Worm (Caenorhabditis elegans) whole organism, L2 larva: ENCODE measurements around the gene clr-1.

Experiments used
- aly-2 ChIP-seq: fragments of 150-350 bp; optimal IDR thresholded peaks from 2 replicates; lab custom pipeline; 2014; ENCODE audit warnings: missing biosample characterization, missing genetic modification characterization
- ceh-82 ChIP-seq: fragments of 150-350 bp; optimal IDR thresholded peaks from 2 replicates; lab custom pipeline; 2014; ENCODE audit warnings: missing biosample characterization, missing genetic modification characterization
- elt-3 ChIP-seq: sonication (generic microtip); optimal IDR thresholded peaks from 2 replicates; lab custom pipeline; 2017; ENCODE audit warnings: missing biosample characterization, missing genetic modification characterization
- fos-1 ChIP-seq: fragments of 150-350 bp; optimal IDR thresholded peaks from 2 replicates; lab custom pipeline; 2014; ENCODE audit warnings: missing biosample characterization, missing genetic modification characterization
- gmeb-1 ChIP-seq: fragments of 150-350 bp; optimal IDR thresholded peaks from 2 replicates; lab custom pipeline; 2014; ENCODE audit warnings: missing biosample characterization, missing genetic modification characterization
- lsy-2 ChIP-seq, 2 experiments: fragments of 150-350 bp in 1 of 2; sonication (generic microtip) in 1 of 2; optimal IDR thresholded peaks; 2 replicates each; lab custom pipeline; 2014 to 2017; ENCODE audit warnings: missing biosample characterization in 2 of 2, missing genetic modification characterization in 2 of 2
- nhr-10 ChIP-seq: sonication (generic microtip); optimal IDR thresholded peaks from 2 replicates; lab custom pipeline; 2017; ENCODE audit warnings: missing biosample characterization, missing genetic modification characterization
- nhr-21 ChIP-seq: fragments of 150-350 bp; optimal IDR thresholded peaks from 2 replicates; lab custom pipeline; 2014; ENCODE audit warnings: missing biosample characterization, missing genetic modification characterization
- nhr-6 ChIP-seq: fragments of 150-350 bp; optimal IDR thresholded peaks from 2 replicates; lab custom pipeline; 2014; ENCODE audit warnings: missing biosample characterization, missing genetic modification characterization
- skn-1 ChIP-seq: sonication (generic microtip); optimal IDR thresholded peaks from 2 replicates; lab custom pipeline; 2017; ENCODE audit warnings: missing biosample characterization, missing genetic modification characterization
- sma-3 ChIP-seq: sonication (generic microtip); optimal IDR thresholded peaks from 2 replicates; lab custom pipeline; 2016; ENCODE audit warnings: missing genetic modification reagents, missing genetic modification characterization, missing compliant biosample characterization
- unc-39 ChIP-seq: fragments of 150-350 bp; optimal IDR thresholded peaks from 2 replicates; lab custom pipeline; 2014; ENCODE audit warnings: missing biosample characterization, missing genetic modification characterization
- ztf-11 ChIP-seq: sonication (generic microtip); optimal IDR thresholded peaks from 2 replicates; lab custom pipeline; 2017; ENCODE audit warnings: missing biosample characterization, missing genetic modification characterization
- ztf-4 ChIP-seq: fragments of 150-350 bp; optimal IDR thresholded peaks from 2 replicates; lab custom pipeline; 2014; ENCODE audit warnings: missing biosample characterization, missing genetic modification characterization

The clr-1 gene

DNA sequence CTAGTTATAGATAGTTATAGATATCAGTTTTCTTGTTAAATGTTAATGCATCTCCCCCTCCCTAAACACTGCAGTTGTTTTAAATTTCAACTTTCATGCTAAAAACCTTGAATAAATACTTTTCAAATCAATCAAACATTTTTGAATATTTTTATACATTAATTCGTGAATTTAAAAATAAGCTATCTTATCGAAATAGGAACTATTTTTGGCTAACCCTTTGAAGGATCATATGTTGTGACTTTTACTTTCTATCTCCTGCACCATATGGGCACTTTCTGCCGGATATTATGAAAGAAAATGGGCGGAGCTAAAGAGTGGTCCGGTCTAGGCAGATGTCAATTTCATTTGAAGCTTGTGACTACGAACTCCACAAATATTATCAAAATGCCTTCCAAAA lies 56.5 kb downstream of the clr-1 start, which contains the start of gene ZK177.11:
TSS of gene ZK177.11 (plus strand) at position 301 of the 400 bp plus-strand sequence.
- TF ChIP-seq lsy-2 (tag; optimal IDR thresholded peaks at IDR 0.05; lab: Kevin White, UChicago) (no peak), fos-1 (tag; lab: Kevin White, UChicago) (no peak), unc-39 (tag; lab: Kevin White, UChicago) (no peak), nhr-10 (tag; lab: Kevin White, UChicago) (no peak), elt-3 (tag; lab: Kevin White, UChicago) (no peak), ceh-82 (tag; lab: Kevin White, UChicago) (no peak), sma-3 (no peak), ztf-4 (no peak), skn-1 (tag; lab: Kevin White, UChicago) (no peak), aly-2 (tag; lab: Kevin White, UChicago) (no peak), nhr-6 (tag; lab: Kevin White, UChicago) (no peak), nhr-21 (tag; lab: Kevin White, UChicago) (no peak), gmeb-1 (tag; lab: Kevin White, UChicago) (no peak), ztf-11 (tag; lab: Kevin White, UChicago) (no peak)
